Fruit fly (Drosophila melanogaster) whole organism, embryonic: Measurements from ENCODE around the gene CG31109.

Source experiments
- Atf-2 ChIP-seq: fragments of 200-800 bp; sonication (Bioruptor generic); optimal IDR thresholded peaks from 2 replicates; lab custom pipeline; 2016; ENCODE audit warnings: missing biosample characterization, missing genetic modification characterization
- Atf3 ChIP-seq: fragments of 200-800 bp; sonication (Bioruptor generic); optimal IDR thresholded peaks from 3 replicates; lab custom pipeline; 2016; ENCODE audit warnings: missing biosample characterization, missing genetic modification characterization
- CG10565 ChIP-seq: fragments of 200-800 bp; sonication (Bioruptor generic); optimal IDR thresholded peaks from 3 replicates; lab custom pipeline; 2016; ENCODE audit warnings: missing biosample characterization, mild to moderate bottlenecking, missing genetic modification characterization
- CG12659 ChIP-seq: fragments of 200-800 bp; sonication (Bioruptor generic); optimal IDR thresholded peaks from 3 replicates; lab custom pipeline; 2017; ENCODE audit warnings: mild to moderate bottlenecking, missing biosample characterization, missing genetic modification reagents, missing genetic modification characterization
- CG17612 ChIP-seq: fragments of 200-800 bp; sonication (Bioruptor generic); IDR thresholded peaks from 2 replicates; pipeline ENCODE4 v1.3.6; 2022; ENCODE audit warnings: missing biosample characterization, missing genetic modification characterization
- CG17829 ChIP-seq: fragments of 200-800 bp; optimal IDR thresholded peaks from 2 replicates; lab custom pipeline; 2019; ENCODE audit warnings: missing biosample characterization, mild to moderate bottlenecking, missing genetic modification characterization, moderate library complexity
- CG18476 ChIP-seq: fragments of 200-800 bp; sonication (Bioruptor generic); optimal IDR thresholded peaks from 2 replicates; lab custom pipeline; 2016; ENCODE audit warnings: missing biosample characterization, mild to moderate bottlenecking, missing genetic modification characterization
- CG33213 ChIP-seq: fragments of 200-800 bp; sonication (Bioruptor generic); optimal IDR thresholded peaks from 3 replicates; lab custom pipeline; 2016; ENCODE audit warnings: missing biosample characterization, missing genetic modification characterization
- CG33557 ChIP-seq: fragments of 200-800 bp; sonication (Bioruptor generic); optimal IDR thresholded peaks from 2 replicates; lab custom pipeline; 2019; ENCODE audit warnings: missing biosample characterization, mild to moderate bottlenecking, missing genetic modification characterization, moderate library complexity
- CG34376 ChIP-seq: fragments of 200-800 bp; sonication (Bioruptor generic); optimal IDR thresholded peaks from 2 replicates; lab custom pipeline; 2018; ENCODE audit warnings: missing biosample characterization, mild to moderate bottlenecking, missing genetic modification characterization
- CG3847 ChIP-seq: fragments of 200-800 bp; sonication (Bioruptor generic); IDR thresholded peaks from 2 replicates; pipeline ENCODE4 v1.3.6; 2022; ENCODE audit warnings: missing biosample characterization, missing genetic modification characterization
- CG42726 ChIP-seq: fragments of 200-800 bp; sonication (Bioruptor generic); IDR thresholded peaks from 2 replicates; pipeline ENCODE4 v1.3.6; 2022; ENCODE audit warnings: missing biosample characterization, missing genetic modification characterization; ENCODE audit not compliant: partially characterized antibody
- CG4328 ChIP-seq: fragments of 200-800 bp; sonication (Bioruptor generic); optimal IDR thresholded peaks from 3 replicates; lab custom pipeline; 2017; ENCODE audit warnings: missing biosample characterization, missing genetic modification reagents, missing genetic modification characterization
- CG4424 ChIP-seq: fragments of 200-800 bp; sonication (Bioruptor generic); optimal IDR thresholded peaks from 3 replicates; lab custom pipeline; 2016; ENCODE audit warnings: missing biosample characterization, missing genetic modification characterization
- CG7987 ChIP-seq: fragments of 200-800 bp; sonication (Bioruptor generic); optimal IDR thresholded peaks from 2 replicates; lab custom pipeline; 2018; ENCODE audit warnings: missing biosample characterization, mild to moderate bottlenecking, missing genetic modification characterization, moderate library complexity
- CG9727 ChIP-seq: fragments of 200-800 bp; sonication (Bioruptor generic); optimal IDR thresholded peaks from 3 replicates; lab custom pipeline; 2017; ENCODE audit warnings: missing biosample characterization, mild to moderate bottlenecking, missing genetic modification characterization
- CoRest ChIP-seq: fragments of 200-800 bp; sonication (Bioruptor generic); optimal IDR thresholded peaks from 3 replicates; lab custom pipeline; 2018; ENCODE audit warnings: missing biosample characterization, mild to moderate bottlenecking, missing genetic modification characterization, moderate library complexity
- D19B ChIP-seq: fragments of 200-800 bp; sonication (Bioruptor generic); optimal IDR thresholded peaks from 2 replicates; lab custom pipeline; 2017; ENCODE audit warnings: missing biosample characterization, mild to moderate bottlenecking, missing genetic modification characterization
- Dip3 ChIP-seq: fragments of 200-800 bp; sonication (Bioruptor generic); optimal IDR thresholded peaks from 3 replicates; lab custom pipeline; 2016; ENCODE audit warnings: missing biosample characterization, missing genetic modification characterization
- E2f1 ChIP-seq: fragments of 200-800 bp; sonication (Bioruptor generic); IDR thresholded peaks from 2 replicates; pipeline ENCODE4 v1.3.6; 2022; ENCODE audit warnings: missing biosample characterization, missing genetic modification characterization
- Elba2 ChIP-seq: fragments of 200-800 bp; sonication (Bioruptor generic); optimal IDR thresholded peaks from 3 replicates; lab custom pipeline; 2016; ENCODE audit warnings: missing biosample characterization, missing genetic modification characterization
- Ets65A ChIP-seq: fragments of 200-800 bp; sonication (Bioruptor generic); peaks from one replicate; lab custom pipeline; 2016; ENCODE audit warnings: missing biosample characterization, missing genetic modification characterization
- Lhr ChIP-seq: fragments of 200-800 bp; sonication (Bioruptor generic); optimal IDR thresholded peaks from 3 replicates; lab custom pipeline; 2017; ENCODE audit warnings: mild to moderate bottlenecking, missing biosample characterization, missing genetic modification reagents, missing genetic modification characterization
- Poxn ChIP-seq: fragments of 200-800 bp; sonication (Bioruptor generic); IDR thresholded peaks from 2 replicates; pipeline ENCODE4 v1.3.6; 2022; ENCODE audit warnings: missing biosample characterization, missing genetic modification characterization
- Scr ChIP-seq: fragments of 200-800 bp; sonication (Bioruptor generic); IDR thresholded peaks from 2 replicates; pipeline ENCODE4 v1.3.6; 2022; ENCODE audit warnings: missing biosample characterization, missing genetic modification characterization; ENCODE audit not compliant: partially characterized antibody
- Sox100B ChIP-seq: fragments of 200-800 bp; sonication (Bioruptor generic); optimal IDR thresholded peaks from 3 replicates; lab custom pipeline; 2018; ENCODE audit warnings: missing biosample characterization, mild to moderate bottlenecking, missing genetic modification characterization
- Trl ChIP-seq, 3 experiments: fragments of >200 bp in 2 of 3; fragments of 200-800 bp in 1 of 3; sonication (Bioruptor generic) in 1 of 3; optimal IDR thresholded peaks; 2 replicates in 1 of 3; 3 replicates in 2 of 3; lab custom pipeline; 2016 to 2017; ENCODE audit warnings: missing biosample characterization in 1 of 3, missing genetic modification characterization in 1 of 3
- chn ChIP-seq: fragments of 200-800 bp; sonication (Bioruptor generic); optimal IDR thresholded peaks from 2 replicates; lab custom pipeline; 2016; ENCODE audit warnings: missing biosample characterization, missing genetic modification characterization
- crol ChIP-seq: fragments of 200-800 bp; sonication (Bioruptor generic); IDR thresholded peaks from 2 replicates; pipeline ENCODE4 v1.3.6; 2022; ENCODE audit warnings: missing biosample characterization, missing genetic modification characterization
- dpn ChIP-seq, 2 experiments: fragments of 200-800 bp; sonication (Bioruptor generic); optimal IDR thresholded peaks; 3 replicates each; lab custom pipeline; 2016; ENCODE audit warnings: missing biosample characterization in 2 of 2, missing genetic modification characterization in 2 of 2
- her ChIP-seq: fragments of 200-800 bp; sonication (Bioruptor generic); optimal IDR thresholded peaks from 2 replicates; lab custom pipeline; 2016; ENCODE audit warnings: missing biosample characterization, missing genetic modification characterization
- ken ChIP-seq: fragments of 200-800 bp; sonication (Bioruptor generic); IDR thresholded peaks from 3 replicates; pipeline ENCODE4 v1.3.6; 2022; ENCODE audit warnings: missing biosample characterization, missing genetic modification characterization
- lilli ChIP-seq: fragments of 200-800 bp; sonication (Bioruptor generic); optimal IDR thresholded peaks from 3 replicates; lab custom pipeline; 2016; ENCODE audit warnings: missing biosample characterization, missing genetic modification characterization
- odd ChIP-seq: fragments of 200-800 bp; sonication (Bioruptor generic); optimal IDR thresholded peaks from 2 replicates; lab custom pipeline; 2017; ENCODE audit warnings: missing biosample characterization, mild to moderate bottlenecking, missing genetic modification characterization
- pita ChIP-seq: fragments of 200-800 bp; sonication (Bioruptor generic); optimal IDR thresholded peaks from 2 replicates; lab custom pipeline; 2017; ENCODE audit warnings: missing biosample characterization, mild to moderate bottlenecking, missing genetic modification characterization
- prd ChIP-seq, 3 experiments: fragments of >200 bp in 2 of 3; fragments of 200-800 bp in 1 of 3; sonication (Bioruptor generic) in 1 of 3; optimal IDR thresholded peaks in 2 of 3; IDR thresholded peaks in 1 of 3; 2 replicates in 2 of 3; 3 replicates in 1 of 3; pipeline versions ENCODE4 v1.3.6 to Lab custom; 2017 to 2022; ENCODE audit warnings: missing biosample characterization in 1 of 3, missing genetic modification characterization in 1 of 3
- pum ChIP-seq: fragments of 200-800 bp; sonication (Bioruptor generic); optimal IDR thresholded peaks from 2 replicates; lab custom pipeline; 2016; ENCODE audit warnings: missing biosample characterization, missing genetic modification characterization
- row ChIP-seq: fragments of 200-800 bp; sonication (Bioruptor generic); IDR thresholded peaks from 3 replicates; pipeline ENCODE4 v1.3.6; 2022; ENCODE audit warnings: missing biosample characterization, missing genetic modification characterization
- sc ChIP-seq, 3 experiments: fragments of >200 bp in 2 of 3; fragments of 200-800 bp in 1 of 3; sonication (Bioruptor generic) in 1 of 3; optimal IDR thresholded peaks; 2 replicates in 2 of 3; 3 replicates in 1 of 3; lab custom pipeline; 2017; ENCODE audit warnings: mild to moderate bottlenecking in 1 of 3, missing biosample characterization in 1 of 3, missing genetic modification characterization in 1 of 3, missing genetic modification reagents in 1 of 3
- slp2 ChIP-seq: fragments of 200-800 bp; sonication (Bioruptor generic); optimal IDR thresholded peaks from 2 replicates; lab custom pipeline; 2016; ENCODE audit warnings: missing biosample characterization, missing genetic modification characterization
- stwl ChIP-seq: fragments of 200-800 bp; sonication (Bioruptor generic); optimal IDR thresholded peaks from 3 replicates; lab custom pipeline; 2018; ENCODE audit warnings: missing biosample characterization, mild to moderate bottlenecking, missing genetic modification characterization, moderate library complexity
- ttk ChIP-seq: fragments of 200-800 bp; sonication (Bioruptor generic); IDR thresholded peaks from 2 replicates; pipeline ENCODE4 v2.1.2; 2022; ENCODE audit warnings: missing biosample characterization, missing genetic modification characterization
- zfh1 ChIP-seq: fragments of 200-800 bp; sonication (Bioruptor generic); IDR thresholded peaks from 3 replicates; pipeline ENCODE4 v1.3.6; 2022; ENCODE audit warnings: missing biosample characterization, missing genetic modification characterization
- zfh2 ChIP-seq: fragments of 200-800 bp; sonication (Bioruptor generic); optimal IDR thresholded peaks from 2 replicates; lab custom pipeline; 2016; ENCODE audit warnings: missing biosample characterization, missing genetic modification characterization

The CG31109 gene

DNA sequence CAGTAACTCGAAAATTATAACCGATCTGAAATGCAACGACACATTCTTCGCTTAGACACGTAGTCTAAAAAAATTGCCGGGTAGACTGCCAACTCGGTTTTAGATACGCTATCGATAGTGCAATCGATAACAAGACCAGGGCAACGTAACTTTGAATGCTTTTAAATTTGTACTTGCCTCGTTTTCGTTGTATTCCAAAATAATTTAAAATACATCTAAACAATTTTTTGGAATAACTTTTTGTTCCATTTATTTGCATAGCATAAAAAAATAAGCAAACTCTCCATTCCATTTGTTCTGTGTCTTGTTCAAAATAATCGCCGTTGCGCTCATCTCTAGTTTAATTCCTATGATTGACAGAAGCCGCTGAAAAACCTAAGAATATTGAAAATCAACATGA is 15.1 kb upstream of the CG31109 start, which contains the start of the genes Stt3B and CG11839 (continued):
- peak; percentile 89; the same call in 1 of the 2 replicates for TF ChIP-seq CG42726 (GFP tag; lab: Robert Waterston, UW)
- no peak for TF ChIP-seq crol
- no peak for TF ChIP-seq sc (optimal IDR thresholded peaks at IDR 0.05; lab: Kevin White, UChicago)
- TF ChIP-seq sc (GFP tag; optimal IDR thresholded peaks at IDR 0.05; lab: Kevin White, UChicago): no peak
- TF ChIP-seq slp2 (GFP tag; lab: Kevin White, UChicago): peak; percentile 54
- no peak for TF ChIP-seq odd (GFP tag; lab: Kevin White, UChicago)
- no peak for TF ChIP-seq CoRest
- TF ChIP-seq dpn (GFP tag; optimal IDR thresholded peaks at IDR 0.05; lab: Kevin White, UChicago): peak; percentile 80 to 82
- peak; percentile 69 for TF ChIP-seq CG33213 (GFP tag; lab: Kevin White, UChicago)
- peak; percentile 58; the same call in 2 of the 3 replicates for TF ChIP-seq ken
- TF ChIP-seq CG18476 (GFP tag; lab: Kevin White, UChicago): peak; percentile 56
- TF ChIP-seq lilli (GFP tag; lab: Kevin White, UChicago): peak; percentile 90
- TF ChIP-seq CG34376: peak; percentile 29
- peak; percentile 30 for TF ChIP-seq CG7987 (GFP tag; lab: Kevin White, UChicago)
- TF ChIP-seq Atf3 (GFP tag; lab: Kevin White, UChicago): peak; percentile 45
- TF ChIP-seq E2f1: peak; percentile 61; the same call in 1 of the 2 replicates
- TF ChIP-seq Lhr: no peak
- peak; percentile 70 for TF ChIP-seq zfh1
- TF ChIP-seq Sox100B (GFP tag; lab: Kevin White, UChicago): peak; percentile 49
- peak; percentile 91 for TF ChIP-seq CG3847
- TF ChIP-seq CG12659: peak; percentile 85
- peak; percentile 78 for TF ChIP-seq CG4424 (GFP tag; lab: Kevin White, UChicago)
- TF ChIP-seq Poxn (GFP tag; lab: Robert Waterston, UW): no peak
- no peak for TF ChIP-seq CG17612 (GFP tag; lab: Robert Waterston, UW)
- TF ChIP-seq CG17829 (tag; lab: Kevin White, UChicago): peak; percentile 72
- peak; percentile 75 for TF ChIP-seq chn
- peak; percentile 84 for TF ChIP-seq Dip3 (GFP tag; lab: Kevin White, UChicago)
- TF ChIP-seq zfh2 (GFP tag; lab: Kevin White, UChicago): peak; percentile 92
- peak; percentile 68 for TF ChIP-seq pum (GFP tag; lab: Kevin White, UChicago)
- TF ChIP-seq Elba2 (GFP tag; lab: Kevin White, UChicago): peak; percentile 24
- peak; percentile 70 for TF ChIP-seq Atf-2 (GFP tag; lab: Kevin White, UChicago)
- TF ChIP-seq Scr (GFP tag; lab: Robert Waterston, UW): peak; percentile 95
- peak; percentile 62 for TF ChIP-seq her (GFP tag; lab: Kevin White, UChicago)
- TF ChIP-seq CG33557 (GFP tag; lab: Kevin White, UChicago): peak; percentile 54
- peak; percentile 32 for TF ChIP-seq D19B (GFP tag; lab: Kevin White, UChicago)
- no peak for TF ChIP-seq CG10565 (GFP tag; lab: Kevin White, UChicago)
- 0 out of 2 replicates have a peak, but pooled peaks have one; percentile 6 for TF ChIP-seq ttk
- TF ChIP-seq Trl (optimal IDR thresholded peaks at IDR 0.05; lab: Kevin White, UChicago): no peak
- peak; percentile 84 for TF ChIP-seq Trl (GFP tag; optimal IDR thresholded peaks at IDR 0.05; lab: Kevin White, UChicago)
- TF ChIP-seq CG9727 (GFP tag; lab: Kevin White, UChicago): peak; percentile 74

DNA sequence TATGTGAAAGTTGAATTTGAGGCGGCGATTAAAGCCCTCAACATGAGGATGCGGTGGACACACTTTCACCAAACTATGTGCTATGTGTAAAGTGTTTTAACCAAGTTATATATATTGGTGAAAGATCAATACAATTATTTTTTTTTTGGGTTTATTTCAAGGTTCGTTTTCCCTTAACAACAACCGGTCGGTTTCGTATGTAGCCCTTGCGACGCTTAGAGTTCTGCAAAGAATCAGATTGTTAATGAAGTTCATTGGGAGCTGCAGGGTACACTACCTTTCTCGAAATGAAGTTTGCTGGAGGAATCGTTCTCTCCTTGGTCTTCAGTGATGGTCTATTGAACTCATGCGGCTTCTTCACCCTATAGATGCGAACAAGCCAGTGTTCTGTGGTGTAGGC is 12.4 kb upstream of the CG31109 start:
- no peak for TF ChIP-seq pita (GFP tag; lab: Kevin White, UChicago)
- TF ChIP-seq row (GFP tag; lab: Robert Waterston, UW): no peak
- no peak for TF ChIP-seq prd (optimal IDR thresholded peaks at IDR 0.05; lab: Kevin White, UChicago)
- no peak for TF ChIP-seq prd (GFP tag; IDR thresholded peaks at IDR 0.05; lab: Robert Waterston, UW)
- TF ChIP-seq stwl (tag; lab: Kevin White, UChicago): no peak
- peak; percentile 93 for TF ChIP-seq Ets65A (GFP tag; lab: Kevin White, UChicago)
- no peak for TF ChIP-seq CG4328 (GFP tag; lab: Kevin White, UChicago)
- TF ChIP-seq, all 482 proteins: peak for 1
